Worm (Caenorhabditis elegans) whole organism, L4 larva: ENCODE data around the gene K08H2.10.
A peak's percentile ranks its signal among the peaks of the same experiment; 100 is the strongest.

Experiments used
- D1046.2 ChIP-seq: fragments of 200-800 bp; sonication (Bioruptor generic); IDR thresholded peaks from 2 replicates; pipeline ENCODE4 v1.3.6; 2022; ENCODE audit warnings: missing genetic modification characterization, missing compliant biosample characterization
- T26A8.4 ChIP-seq: fragments of 200-800 bp; sonication (Bioruptor generic); IDR thresholded peaks from 2 replicates; pipeline ENCODE4 v1.3.6; 2022; ENCODE audit warnings: missing genetic modification characterization, missing compliant biosample characterization
- Y105C5A.15 ChIP-seq: fragments of 200-800 bp; sonication (Bioruptor generic); IDR thresholded peaks from 2 replicates; pipeline ENCODE4 v1.3.6; 2022; ENCODE audit warnings: missing genetic modification characterization, missing compliant biosample characterization
- aha-1 ChIP-seq: fragments of 150-350 bp; peaks from one replicate; lab custom pipeline; 2014; ENCODE audit warnings: missing biosample characterization, missing genetic modification characterization
- arid-1 ChIP-seq: fragments of 200-800 bp; sonication (Bioruptor generic); conservative IDR thresholded peaks from 2 replicates; pipeline ENCODE4 v1.3.6; 2022; ENCODE audit warnings: missing genetic modification reagents, missing genetic modification characterization, missing compliant biosample characterization
- ceh-44 ChIP-seq: fragments of 200-800 bp; sonication (Bioruptor generic); IDR thresholded peaks from 2 replicates; pipeline ENCODE4 v1.3.6; 2022; ENCODE audit warnings: missing genetic modification reagents, missing genetic modification characterization, missing compliant biosample characterization
- ctbp-1 ChIP-seq: fragments of 200-800 bp; sonication (Bioruptor generic); IDR thresholded peaks from 2 replicates; pipeline ENCODE4 v1.3.6; 2022; ENCODE audit warnings: missing genetic modification reagents, missing genetic modification characterization, missing compliant biosample characterization
- daf-16 ChIP-seq, 3 experiments: sonication (generic microtip); optimal IDR thresholded peaks; 2 replicates each; lab custom pipeline; 2016 to 2017; ENCODE audit warnings: missing genetic modification characterization in 3 of 3, missing genetic modification reagents in 3 of 3, mild to moderate bottlenecking in 2 of 3, missing compliant biosample characterization in 2 of 3, missing biosample characterization in 1 of 3, moderate library complexity in 1 of 3
- daf-8 ChIP-seq: fragments of 200-800 bp; sonication (Bioruptor generic); IDR thresholded peaks from 2 replicates; pipeline ENCODE4 v1.3.6; 2022; ENCODE audit warnings: missing genetic modification characterization, missing compliant biosample characterization
- dmd-6 ChIP-seq: fragments of 200-800 bp; sonication (Bioruptor generic); IDR thresholded peaks from 2 replicates; pipeline ENCODE4 v1.3.6; 2022; ENCODE audit warnings: missing genetic modification reagents, missing genetic modification characterization, missing compliant biosample characterization
- dpl-1 ChIP-seq: fragments of 150-350 bp; optimal IDR thresholded peaks from 2 replicates; lab custom pipeline; 2014; ENCODE audit warnings: missing biosample characterization, missing genetic modification reagents, missing genetic modification characterization
- dve-1 ChIP-seq: sonication (generic microtip); optimal IDR thresholded peaks from 2 replicates; lab custom pipeline; 2017; ENCODE audit warnings: antibody characterized with exemption, mild to moderate bottlenecking, missing genetic modification characterization, missing compliant biosample characterization; ENCODE audit not compliant: insufficient read depth
- egl-27 ChIP-seq: sonication (generic microtip); optimal IDR thresholded peaks from 3 replicates; lab custom pipeline; 2017; ENCODE audit warnings: missing biosample characterization, missing genetic modification reagents, missing genetic modification characterization
- fkh-10 ChIP-seq: fragments of 150-350 bp; optimal IDR thresholded peaks from 2 replicates; lab custom pipeline; 2014; ENCODE audit warnings: missing biosample characterization, missing genetic modification reagents, missing genetic modification characterization
- fos-1 ChIP-seq: fragments of 150-350 bp; optimal IDR thresholded peaks from 2 replicates; lab custom pipeline; 2014; ENCODE audit warnings: missing biosample characterization, missing genetic modification characterization
- hif-1 ChIP-seq, 2 experiments: sonication (generic microtip); optimal IDR thresholded peaks; 2 replicates each; lab custom pipeline; 2016 to 2017; ENCODE audit warnings: missing compliant biosample characterization in 2 of 2, missing genetic modification characterization in 2 of 2, missing genetic modification reagents in 2 of 2, missing genotype in 2 of 2, mild to moderate bottlenecking in 1 of 2
- hlh-11 ChIP-seq: fragments of 200-800 bp; sonication (Bioruptor generic); optimal IDR thresholded peaks from 2 replicates; lab custom pipeline; 2018; ENCODE audit warnings: mild to moderate bottlenecking, missing genetic modification characterization, missing compliant biosample characterization
- hlh-30 ChIP-seq: sonication (generic microtip); optimal IDR thresholded peaks from 2 replicates; lab custom pipeline; 2017; ENCODE audit warnings: antibody characterized with exemption, mild to moderate bottlenecking, missing genetic modification characterization, missing compliant biosample characterization; ENCODE audit not compliant: insufficient read depth
- hmg-1.1 ChIP-seq: fragments of 200-800 bp; sonication (Bioruptor generic); IDR thresholded peaks from 2 replicates; pipeline ENCODE4 v1.3.6; 2022; ENCODE audit warnings: missing genetic modification reagents, missing genetic modification characterization, missing compliant biosample characterization
- lim-7 ChIP-seq: fragments of 200-800 bp; sonication (Bioruptor generic); IDR thresholded peaks from 2 replicates; pipeline ENCODE4 v1.3.6; 2022; ENCODE audit warnings: missing genetic modification characterization, missing compliant biosample characterization
- lin-1 ChIP-seq: fragments of 200-800 bp; sonication (Bioruptor generic); IDR thresholded peaks from 2 replicates; pipeline ENCODE4 v1.3.6; 2022; ENCODE audit warnings: missing genetic modification reagents, missing genetic modification characterization, missing compliant biosample characterization
- lsy-2 ChIP-seq, 2 experiments: fragments of 150-350 bp in 1 of 2; sonication (generic microtip) in 1 of 2; optimal IDR thresholded peaks; 2 replicates each; lab custom pipeline; 2014 to 2017; ENCODE audit warnings: missing biosample characterization in 2 of 2, missing genetic modification characterization in 2 of 2
- mdl-1 ChIP-seq, 2 experiments: fragments of 150-350 bp in 1 of 2; sonication (generic microtip) in 1 of 2; optimal IDR thresholded peaks; 2 replicates each; lab custom pipeline; 2014 to 2017; ENCODE audit warnings: missing biosample characterization in 2 of 2, missing genetic modification characterization in 2 of 2
- mep-1 ChIP-seq: fragments of 150-350 bp; sonication (generic microtip); optimal IDR thresholded peaks from 3 replicates; lab custom pipeline; 2014; ENCODE audit warnings: missing biosample characterization, missing genetic modification characterization
- mes-2 ChIP-seq: sonication (generic microtip); optimal IDR thresholded peaks from 2 replicates; lab custom pipeline; 2016; ENCODE audit warnings: missing genotype, mild to moderate bottlenecking, missing genetic modification characterization, missing compliant biosample characterization; ENCODE audit not compliant: poor library complexity, severe bottlenecking
- mxl-3 ChIP-seq: fragments of 200-800 bp; sonication (Bioruptor generic); optimal IDR thresholded peaks from 2 replicates; lab custom pipeline; 2018; ENCODE audit warnings: mild to moderate bottlenecking, missing genetic modification characterization, missing compliant biosample characterization
- nhr-10 ChIP-seq: fragments of 150-350 bp; optimal IDR thresholded peaks from 2 replicates; lab custom pipeline; 2014; ENCODE audit warnings: missing biosample characterization, missing genetic modification characterization
- nhr-102 ChIP-seq: sonication (generic microtip); optimal IDR thresholded peaks from 2 replicates; lab custom pipeline; 2016; ENCODE audit warnings: mild to moderate bottlenecking, missing genetic modification characterization, moderate library complexity, missing compliant biosample characterization
- nhr-11 ChIP-seq: fragments of 150-350 bp; optimal IDR thresholded peaks from 2 replicates; lab custom pipeline; 2014; ENCODE audit warnings: missing biosample characterization, missing genetic modification characterization
- nhr-28 ChIP-seq: fragments of 150-350 bp; optimal IDR thresholded peaks from 2 replicates; lab custom pipeline; 2014; ENCODE audit warnings: missing biosample characterization, missing genetic modification characterization
- nhr-41 ChIP-seq: fragments of 200-800 bp; sonication (Bioruptor generic); IDR thresholded peaks from 2 replicates; pipeline ENCODE4 v1.3.6; 2022; ENCODE audit warnings: missing genetic modification reagents, missing genetic modification characterization, missing compliant biosample characterization
- nhr-48 ChIP-seq: sonication (generic microtip); optimal IDR thresholded peaks from 2 replicates; lab custom pipeline; 2016; ENCODE audit warnings: mild to moderate bottlenecking, missing genetic modification characterization, missing compliant biosample characterization
- nhr-6 ChIP-seq: fragments of 150-350 bp; optimal IDR thresholded peaks from 2 replicates; lab custom pipeline; 2014; ENCODE audit warnings: missing biosample characterization, missing genetic modification characterization
- nhr-77 ChIP-seq: fragments of 150-350 bp; optimal IDR thresholded peaks from 2 replicates; lab custom pipeline; 2014; ENCODE audit warnings: missing biosample characterization, missing genetic modification characterization
- pha-4 ChIP-seq, 2 experiments: fragments of 150-350 bp in 1 of 2; fragments of 200-800 bp in 1 of 2; sonication (Bioruptor generic) in 1 of 2; IDR thresholded peaks in 1 of 2; optimal IDR thresholded peaks in 1 of 2; 2 replicates each; pipeline versions ENCODE4 v1.3.6 to Lab custom; 2014 to 2022; ENCODE audit warnings: missing genetic modification characterization in 2 of 2, missing genetic modification reagents in 2 of 2, missing biosample characterization in 1 of 2, missing compliant biosample characterization in 1 of 2
- rbr-2 ChIP-seq: sonication (generic microtip); optimal IDR thresholded peaks from 2 replicates; lab custom pipeline; 2016; ENCODE audit warnings: missing genotype, missing genetic modification characterization, missing compliant biosample characterization
- set-16 ChIP-seq: fragments of 200-800 bp; sonication (Bioruptor generic); IDR thresholded peaks from 2 replicates; pipeline ENCODE4 v1.3.6; 2022; ENCODE audit warnings: missing genetic modification reagents, missing genetic modification characterization, missing compliant biosample characterization
- tra-1 ChIP-seq: fragments of 200-800 bp; sonication (Bioruptor generic); IDR thresholded peaks from 2 replicates; pipeline ENCODE4 v1.3.6; 2022; ENCODE audit warnings: missing genetic modification reagents, missing genetic modification characterization, missing compliant biosample characterization
- unc-62 ChIP-seq, 3 experiments: fragments of 150-350 bp in 1 of 3; sonication (generic microtip); optimal IDR thresholded peaks in 2 of 3; peaks in 1 of 3; 1 replicate in 1 of 3; 2 replicates in 2 of 3; lab custom pipeline; 2014 to 2017; ENCODE audit warnings: missing biosample characterization in 3 of 3, missing genetic modification characterization in 3 of 3, missing genetic modification reagents in 3 of 3, missing genotype in 1 of 3
- zfp-2 ChIP-seq: sonication (generic microtip); optimal IDR thresholded peaks from 2 replicates; lab custom pipeline; 2016; ENCODE audit warnings: mild to moderate bottlenecking, missing genetic modification characterization, missing compliant biosample characterization
- zip-2 ChIP-seq: fragments of 150-350 bp; optimal IDR thresholded peaks from 2 replicates; lab custom pipeline; 2014; ENCODE audit warnings: missing biosample characterization, missing genetic modification characterization
- ztf-7 ChIP-seq: fragments of 150-350 bp; optimal IDR thresholded peaks from 2 replicates; lab custom pipeline; 2014; ENCODE audit warnings: missing biosample characterization, missing genetic modification characterization

The K08H2.10 gene

ce11 chrX:13250163-13250562 is 7.4 kb upstream of the K08H2.10 start (continued):
- TF ChIP-seq nhr-102, result peak; percentile 28

ce11 chrX:13251354-13251843 is 6.2 kb upstream of the K08H2.10 start:
- TF ChIP-seq nhr-11 (tag; lab: Kevin White, UChicago) (peak; percentile 87), nhr-77 (tag; lab: Kevin White, UChicago) (peak; percentile 55), ztf-7 (tag; lab: Kevin White, UChicago) (peak; percentile 35), dmd-6 (GFP tag; lab: Robert Waterston, UW) (peak; percentile 74), daf-16 (GFP tag; optimal IDR thresholded peaks at IDR 0.05; lab: Kevin White, UChicago) (peak in 1 of 2 experiments; percentile 57), daf-16 (tag; optimal IDR thresholded peaks at IDR 0.05; lab: Kevin White, UChicago) (peak; percentile 77), egl-27 (tag; lab: Kevin White, UChicago) (no peak), mxl-3 (GFP tag; lab: Kevin White, UChicago) (peak; percentile 86), set-16 (no peak), Y105C5A.15 (GFP tag; lab: Robert Waterston, UW) (no peak), aha-1 (peak; percentile 50), daf-8 (GFP tag; lab: Robert Waterston, UW) (no peak), pha-4 (GFP tag; IDR thresholded peaks at IDR 0.05; lab: Robert Waterston, UW) (no peak), pha-4 (tag; optimal IDR thresholded peaks at IDR 0.05; lab: Kevin White, UChicago) (peak; percentile 49), fos-1 (tag; lab: Kevin White, UChicago) (no peak), ceh-44 (GFP tag; lab: Robert Waterston, UW) (no peak), nhr-6 (tag; lab: Kevin White, UChicago) (peak; percentile 61), hmg-1.1 (GFP tag; lab: Robert Waterston, UW) (peak; percentile 70), nhr-48 (tag; lab: Kevin White, UChicago) (peak; percentile 22), fkh-10 (GFP tag; lab: Kevin White, UChicago) (no peak), lin-1 (GFP tag; lab: Robert Waterston, UW) (peak; percentile 70; the same call in 1 of the 2 replicates), nhr-41 (no peak), D1046.2 (GFP tag; lab: Robert Waterston, UW) (no peak), unc-62 (GFP tag; optimal IDR thresholded peaks at IDR 0.05 in 1 of 2; lab: Kevin White, UChicago) (peak in 1 of 2 experiments; percentile 99), unc-62 (tag; optimal IDR thresholded peaks at IDR 0.05; lab: Kevin White, UChicago) (no peak), rbr-2 (peak; percentile 55), hlh-30 (peak; percentile 93), mep-1 (tag; lab: Kevin White, UChicago) (peak; percentile 81), zfp-2 (tag; lab: Kevin White, UChicago) (no peak), hlh-11 (tag; lab: Kevin White, UChicago) (peak; percentile 86), hif-1 (tag; optimal IDR thresholded peaks at IDR 0.05; lab: Kevin White, UChicago) (peak in 1 of 2 experiments; percentile 69), ctbp-1 (0 out of 2 replicates have a peak, but pooled peaks have one; percentile 46), mes-2 (tag; lab: Kevin White, UChicago) (peak; percentile 68), dpl-1 (GFP tag; lab: Kevin White, UChicago) (no peak), arid-1 (GFP tag; lab: Robert Waterston, UW) (peak; percentile 44; the same call in 1 of the 2 replicates), nhr-28 (peak; percentile 74), T26A8.4 (GFP tag; lab: Robert Waterston, UW) (peak; percentile 52), nhr-10 (peak; percentile 73), mdl-1 (tag; optimal IDR thresholded peaks at IDR 0.05; lab: Kevin White, UChicago) (peak; percentile 85 to 99), lsy-2 (tag; optimal IDR thresholded peaks at IDR 0.05; lab: Kevin White, UChicago) (peak; percentile 7 to 55), dve-1 (tag; lab: Kevin White, UChicago) (peak; percentile 35), zip-2 (tag; lab: Kevin White, UChicago) (no peak), lim-7 (GFP tag; lab: Robert Waterston, UW) (no peak), tra-1 (0 out of 2 replicates have a peak, but pooled peaks have one; percentile 44)
